Fruit fly (Drosophila melanogaster) whole organism, larva: ENCODE results near the gene CG18661.

Experiments used
- noc ChIP-seq: fragments of 200-800 bp; sonication (Bioruptor generic); optimal IDR thresholded peaks from 3 replicates; lab custom pipeline; 2019; ENCODE audit warnings: missing biosample characterization, mild to moderate bottlenecking, missing genetic modification characterization, moderate library complexity

Gene CG18661

DNA sequence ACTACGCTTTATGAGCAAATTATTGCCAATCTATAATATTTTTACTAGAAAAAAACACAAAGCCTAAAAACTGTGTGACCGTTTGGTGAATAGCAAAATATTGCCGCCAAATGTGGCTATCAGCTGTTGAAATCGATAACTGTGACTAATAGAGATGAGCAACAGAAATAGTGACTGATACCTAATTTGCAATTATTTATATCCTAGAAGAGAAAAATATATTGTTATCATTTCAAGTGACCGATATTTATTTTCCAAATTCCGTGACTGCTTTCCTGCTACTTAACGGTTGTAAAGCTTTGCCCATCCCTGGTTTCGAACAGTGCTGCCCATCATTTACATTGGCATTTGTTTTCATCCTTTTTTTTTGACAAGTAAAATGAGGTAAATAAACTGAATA lies at the start of gene CG18661, which contains the start of gene alien:
CG18661 (plus strand) TSS at position 321 of the 400 bp plus-strand sequence.
alien (minus strand) TSS at position 95 of the 400 bp plus-strand sequence.
- peak; percentile 0 for TF ChIP-seq noc (tag; lab: Kevin White, UChicago)

DNA sequence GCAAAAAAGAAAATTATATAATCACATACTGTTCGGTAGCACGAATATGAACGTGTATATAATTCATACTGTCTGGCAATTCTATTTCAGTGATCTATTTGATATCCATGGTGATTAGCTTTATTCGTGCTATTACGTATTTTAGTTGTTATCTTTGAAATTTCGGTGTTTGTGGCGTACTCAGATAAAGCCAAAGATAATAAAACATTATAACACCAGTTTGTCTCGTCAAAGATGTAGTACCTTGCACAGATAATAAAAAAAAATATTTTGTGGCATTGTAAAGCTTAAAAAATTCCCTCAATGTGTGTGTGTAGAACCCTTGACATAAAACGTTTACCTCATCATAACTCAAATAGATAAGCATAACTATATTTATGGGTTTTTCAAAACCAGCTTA lies 49.4 kb upstream of the CG18661 start:
- TF ChIP-seq noc (tag; lab: Kevin White, UChicago), result peak; percentile 11

DNA sequence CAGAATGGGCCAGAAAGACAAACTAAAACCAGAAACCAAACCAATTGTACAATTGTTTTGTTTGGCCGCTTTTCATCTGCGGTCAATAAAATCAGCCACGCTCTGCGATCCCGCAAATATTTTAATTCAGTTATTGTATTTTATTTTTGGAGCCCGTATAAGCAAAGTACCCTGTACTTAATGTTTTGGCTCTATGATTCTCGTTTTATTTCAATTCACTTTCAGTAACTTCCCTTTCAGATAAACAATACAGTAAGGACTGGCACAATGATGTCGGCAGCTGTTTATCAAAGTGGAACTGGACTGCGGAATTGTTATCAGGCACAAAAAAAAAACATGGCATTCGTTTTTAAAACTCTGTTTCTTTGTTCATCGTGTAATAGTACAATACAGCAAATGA lies 48.8 kb upstream of the CG18661 start:
- TF ChIP-seq noc (tag; lab: Kevin White, UChicago), result peak; percentile 29

DNA sequence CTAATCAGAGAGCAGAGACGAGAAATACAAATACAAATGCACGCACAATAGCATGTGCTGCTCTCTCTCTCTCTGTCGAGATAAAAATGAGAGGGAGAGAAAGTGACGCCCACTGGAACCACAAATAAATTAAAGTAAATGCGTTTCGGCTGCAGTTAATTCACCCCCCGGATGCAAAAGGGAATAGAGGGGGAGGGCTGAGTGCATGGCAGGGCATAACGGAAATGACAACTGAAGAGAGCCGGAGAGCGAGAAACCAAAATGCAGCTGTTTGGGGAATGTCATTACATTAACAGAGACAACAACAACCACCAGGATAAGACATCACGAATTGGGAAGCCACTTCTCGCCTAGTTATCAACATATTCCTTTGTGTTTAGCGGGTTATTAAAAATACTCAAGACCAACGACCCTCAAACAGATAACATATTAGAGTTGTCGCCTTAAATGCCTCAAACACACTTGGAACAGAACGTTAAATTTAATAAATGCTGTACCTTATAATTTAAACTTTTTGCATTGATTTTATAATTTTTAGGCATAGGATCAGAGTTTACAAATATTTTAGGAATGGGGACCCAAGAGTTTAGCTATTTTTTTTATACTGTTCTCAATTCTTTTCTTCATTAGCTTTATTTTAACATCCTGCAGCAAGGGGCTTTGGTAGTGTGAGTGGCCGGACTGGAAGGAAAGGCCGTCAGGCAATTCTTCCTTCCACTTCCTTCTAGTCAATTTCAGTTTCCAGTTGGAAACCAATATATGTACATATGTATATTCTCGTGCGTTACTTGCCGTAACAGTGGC lies 47.3 kb upstream of the CG18661 start:
- no peak for TF ChIP-seq noc (tag; lab: Kevin White, UChicago)

DNA sequence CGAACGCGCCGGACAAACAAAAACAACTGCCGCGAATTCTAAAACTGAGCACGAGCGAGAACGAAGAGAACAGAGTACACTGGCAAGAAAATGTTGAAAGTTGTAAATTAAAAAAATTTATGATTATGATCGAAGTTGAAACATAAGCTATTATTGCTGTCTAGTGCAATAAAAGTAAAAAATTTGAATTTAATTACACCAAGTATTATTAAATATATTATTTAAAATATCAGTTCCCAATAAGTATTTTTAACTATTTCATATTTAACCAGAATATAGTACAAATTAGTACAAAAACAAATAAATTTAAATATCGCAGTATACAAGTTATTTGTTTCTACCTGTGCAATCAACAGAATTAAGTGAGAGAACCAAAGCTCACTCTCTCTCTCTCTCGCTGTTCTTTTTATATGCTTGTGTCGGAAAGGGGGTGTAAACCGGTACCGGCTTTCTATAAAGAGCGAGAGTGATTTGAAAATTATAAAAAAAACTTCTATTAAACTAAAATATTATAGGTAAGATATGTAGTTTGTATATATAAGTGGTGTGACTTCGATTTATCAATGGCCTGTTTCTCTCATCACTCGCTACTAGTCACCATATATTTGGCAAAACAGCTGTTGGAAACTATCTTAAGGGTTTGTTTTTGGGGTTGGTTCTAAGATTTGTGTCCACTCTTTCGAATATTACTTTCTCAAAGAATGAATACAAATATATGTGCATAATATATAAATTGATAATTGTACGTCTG lies 46.0 kb upstream of the CG18661 start, which contains the start of gene C1GalTA:
C1GalTA (minus strand) TSS at position 33 of the 751 bp plus-strand sequence.
- TF ChIP-seq noc (tag; lab: Kevin White, UChicago), result peak; percentile 99

DNA sequence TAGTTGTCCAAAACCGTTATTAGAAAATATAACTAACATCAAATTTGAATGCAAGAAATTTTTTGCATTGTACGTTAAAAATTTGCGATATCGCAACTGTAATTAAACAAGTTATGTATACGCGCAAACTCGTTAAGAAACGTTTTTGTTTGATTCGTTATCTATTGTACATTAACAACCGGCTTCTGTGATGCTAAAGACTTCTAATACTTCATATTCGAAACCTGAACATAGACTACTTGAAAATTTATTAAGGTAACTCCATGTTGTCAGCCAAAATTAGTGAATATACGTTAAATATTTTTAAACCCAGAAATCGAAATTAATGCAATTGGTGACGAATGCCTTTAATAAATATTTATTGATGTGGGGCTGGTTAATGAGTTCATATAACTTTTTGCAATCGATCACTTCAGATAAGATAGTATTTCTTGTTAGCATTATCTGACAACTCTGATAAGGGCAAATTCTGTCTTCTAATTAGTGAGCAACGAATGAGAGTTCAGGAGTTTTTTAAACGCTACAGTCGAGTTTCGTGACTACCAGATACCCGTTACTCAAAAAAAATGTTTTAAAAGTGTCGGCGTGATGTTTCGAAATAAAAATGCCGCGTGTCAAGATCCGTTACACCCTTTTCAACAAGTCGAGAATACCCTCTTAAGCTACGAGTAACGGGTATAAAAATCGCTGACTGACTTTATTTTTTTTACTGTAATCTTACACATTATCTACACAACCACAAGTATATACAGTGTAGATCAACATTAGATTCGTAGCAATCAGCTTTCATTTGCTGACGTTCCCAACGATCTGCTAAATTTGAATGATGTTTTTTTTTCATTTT lies 45.0 kb upstream of the CG18661 start:
- TF ChIP-seq noc (tag; lab: Kevin White, UChicago), result peak; percentile 87

DNA sequence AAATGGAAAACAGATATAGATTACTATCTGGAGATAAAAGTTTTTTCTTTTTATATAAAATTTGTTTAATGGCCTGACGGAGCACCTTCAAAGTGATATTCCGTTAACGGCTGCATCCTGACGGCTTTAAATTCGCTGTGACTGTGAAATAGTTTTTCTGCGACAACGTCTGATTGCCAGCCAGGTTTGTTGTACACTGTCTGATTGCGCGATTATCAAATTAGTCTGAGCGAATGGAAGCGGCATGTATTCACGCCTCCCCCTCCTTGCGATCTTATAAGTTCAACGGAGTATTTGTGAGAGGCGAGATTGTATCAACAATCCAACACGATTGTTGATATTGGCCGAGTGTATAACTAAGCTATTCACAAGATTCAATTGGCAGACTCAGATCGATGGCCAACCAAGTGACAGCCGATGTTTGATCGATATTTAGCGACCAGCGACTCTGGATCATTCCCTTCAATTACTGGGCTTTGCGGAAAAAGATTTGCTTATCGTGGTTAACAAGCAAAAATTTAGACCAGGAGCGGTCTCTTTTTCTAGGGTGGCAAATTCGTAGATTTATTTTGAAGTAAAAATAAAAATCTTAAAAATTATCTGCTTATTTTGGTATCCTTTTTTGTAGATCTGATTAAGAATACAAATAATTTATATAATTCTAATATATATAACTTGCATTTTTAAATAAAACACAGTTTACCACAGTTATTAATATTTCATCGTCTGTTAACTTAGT lies 41.6 kb upstream of the CG18661 start:
- peak; percentile 57 for TF ChIP-seq noc (tag; lab: Kevin White, UChicago)

DNA sequence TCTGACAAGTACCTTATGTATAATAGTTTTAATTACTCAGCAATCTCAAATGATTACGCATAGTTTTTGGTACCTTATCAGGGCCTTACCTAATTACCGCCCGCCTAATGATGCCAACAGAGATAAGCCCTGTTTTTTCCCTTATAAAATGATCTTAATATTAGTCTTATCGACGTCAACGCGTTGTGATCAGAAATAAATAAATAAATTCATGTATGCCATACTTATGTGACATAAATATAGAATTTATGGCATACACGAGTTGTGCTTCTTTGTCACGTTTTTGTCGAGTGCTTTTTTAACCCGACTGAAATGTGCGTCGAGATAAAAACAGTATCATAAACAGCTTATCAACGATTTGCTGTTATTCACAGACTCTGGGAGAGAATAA lies 41.1 kb upstream of the CG18661 start:
- TF ChIP-seq noc (tag; lab: Kevin White, UChicago), result peak; percentile 1

DNA sequence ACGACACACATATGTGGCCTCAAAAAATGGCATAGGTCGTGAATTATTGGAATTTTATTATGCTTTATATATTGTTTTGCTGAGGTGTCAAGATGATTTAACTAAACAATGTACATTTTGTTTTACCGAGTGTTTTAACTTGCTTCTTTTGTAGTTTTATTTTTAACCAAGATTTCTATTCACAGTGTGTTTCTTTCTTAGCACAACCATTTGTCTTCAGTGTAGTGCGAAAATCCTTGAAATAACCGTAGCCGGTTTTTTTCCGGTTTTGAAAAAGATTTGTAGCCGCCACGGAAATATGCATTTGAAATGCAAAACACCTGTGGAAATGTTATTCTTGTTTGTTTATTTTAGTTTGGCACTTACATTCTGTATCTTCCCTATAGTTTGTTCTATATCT lies 40.3 kb upstream of the CG18661 start:
- no peak for TF ChIP-seq noc (tag; lab: Kevin White, UChicago)

DNA sequence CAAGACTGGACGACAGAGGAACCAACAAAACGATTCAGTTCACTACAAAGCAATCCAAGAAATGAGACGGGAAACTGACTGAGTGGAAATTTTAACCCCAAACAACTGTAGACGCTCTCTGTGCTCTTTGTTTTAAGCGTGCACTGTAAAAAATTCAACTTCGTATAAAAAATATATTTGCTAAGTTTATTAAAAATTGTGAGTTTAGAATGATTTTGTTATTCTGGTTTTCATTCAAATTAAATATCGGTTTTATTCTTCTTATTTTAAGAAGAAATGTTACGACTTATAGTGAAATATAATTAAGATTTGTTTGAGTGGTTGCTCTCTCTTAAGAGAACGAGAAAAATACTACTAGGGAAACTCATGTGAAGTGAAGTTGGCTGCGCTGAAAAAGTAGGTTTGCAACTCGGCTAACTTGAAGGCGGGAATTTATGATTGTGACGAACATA lies 39.3 kb upstream of the CG18661 start:
- peak; percentile 76 for TF ChIP-seq noc (tag; lab: Kevin White, UChicago)

DNA sequence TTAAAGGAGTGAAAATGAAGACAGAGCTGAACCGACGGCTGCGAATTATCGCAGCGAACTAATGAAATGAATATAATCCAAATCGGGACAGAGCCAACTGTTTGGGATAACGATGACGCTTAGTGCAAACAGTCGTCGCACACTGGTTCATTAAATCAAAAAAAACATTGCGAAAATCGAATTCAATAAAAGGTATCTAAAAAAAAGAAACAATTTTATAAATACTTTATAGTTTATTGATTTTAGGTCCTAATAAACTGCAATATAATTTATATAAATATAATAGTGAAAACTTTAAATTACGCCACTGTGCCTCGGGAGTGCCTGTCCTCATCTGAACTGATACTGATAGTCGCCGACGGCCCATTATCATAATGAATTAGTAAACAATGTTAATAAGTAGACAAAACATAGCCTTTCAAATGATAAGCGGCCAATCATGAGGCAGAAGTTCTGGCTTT lies 38.4 kb upstream of the CG18661 start, which contains the start of gene CG31886:
CG31886 (minus strand) TSS at position 51 of the 461 bp plus-strand sequence.
- peak; percentile 85 for TF ChIP-seq noc (tag; lab: Kevin White, UChicago)

DNA sequence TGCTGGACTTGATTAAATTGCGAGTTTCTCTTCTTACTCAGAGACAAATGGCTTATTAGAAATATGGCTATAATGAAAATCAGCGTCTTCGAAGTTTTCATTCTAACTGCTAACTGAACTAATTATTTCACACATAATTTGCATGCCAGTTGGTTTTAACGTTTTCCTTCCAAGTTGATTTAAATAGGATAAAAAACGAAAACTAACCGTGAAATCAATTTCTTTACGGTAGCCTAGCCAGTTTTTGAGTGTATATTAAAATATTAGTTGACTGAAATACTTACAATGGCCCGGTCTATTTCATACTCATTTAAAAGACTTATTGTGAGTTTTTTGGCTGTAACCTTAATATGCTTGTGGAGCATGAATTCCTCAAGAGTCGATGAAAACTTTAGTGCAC lies 35.2 kb upstream of the CG18661 start, which contains the start of the genes CG9525 and CG32985:
CG9525 (minus strand) TSS at position 101 of the 400 bp plus-strand sequence.
CG32985 (plus strand) TSS at position 280 of the 400 bp plus-strand sequence.
- TF ChIP-seq noc (tag; lab: Kevin White, UChicago), result no peak

DNA sequence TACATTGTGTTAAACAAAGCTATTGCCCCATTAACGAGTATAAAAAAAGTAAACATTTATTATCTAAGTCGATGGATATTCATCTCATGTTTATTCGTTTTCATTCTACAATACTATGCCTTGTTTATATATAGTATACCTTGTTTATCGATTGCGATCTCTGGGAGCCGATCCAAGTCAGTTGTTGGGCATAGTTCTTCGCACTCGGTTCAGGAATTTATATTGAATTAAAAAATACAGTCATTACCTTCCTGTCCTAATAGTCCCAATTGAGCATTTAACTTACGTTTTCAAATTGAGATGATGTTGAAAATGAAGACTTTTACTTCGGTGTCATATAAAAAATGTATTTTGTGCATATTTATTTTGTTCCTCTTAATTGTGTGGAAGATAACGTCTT lies 32.7 kb upstream of the CG18661 start, which contains the start of gene CG32984:
CG32984 (plus strand) TSS at position 301 of the 400 bp plus-strand sequence.
- no peak for TF ChIP-seq noc (tag; lab: Kevin White, UChicago)

DNA sequence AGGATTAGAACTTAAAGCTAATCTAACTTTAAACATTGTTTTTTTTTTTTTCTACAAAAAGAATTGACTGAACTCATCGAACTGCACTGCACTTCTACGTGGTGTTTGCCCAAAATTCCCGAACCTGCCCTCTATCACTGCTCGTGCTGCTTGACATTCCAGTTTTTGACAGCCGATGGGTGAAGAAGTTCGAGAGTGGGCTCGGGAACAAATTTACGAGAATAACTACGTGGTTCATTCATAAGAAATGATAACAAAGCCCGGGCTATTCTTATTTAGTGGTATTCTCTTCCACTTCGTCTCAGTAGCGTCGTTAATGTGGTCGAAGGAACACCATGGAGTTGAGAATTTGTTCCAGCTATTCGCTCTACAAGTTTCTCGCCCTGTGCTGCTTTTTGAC lies 30.2 kb upstream of the CG18661 start, which contains the start of gene CG18088:
CG18088 (plus strand) TSS at position 301 of the 400 bp plus-strand sequence.
- TF ChIP-seq noc (tag; lab: Kevin White, UChicago), result no peak
